Worm (Caenorhabditis elegans): ENCODE data around the gene top-2.

Gene top-2

DNA sequence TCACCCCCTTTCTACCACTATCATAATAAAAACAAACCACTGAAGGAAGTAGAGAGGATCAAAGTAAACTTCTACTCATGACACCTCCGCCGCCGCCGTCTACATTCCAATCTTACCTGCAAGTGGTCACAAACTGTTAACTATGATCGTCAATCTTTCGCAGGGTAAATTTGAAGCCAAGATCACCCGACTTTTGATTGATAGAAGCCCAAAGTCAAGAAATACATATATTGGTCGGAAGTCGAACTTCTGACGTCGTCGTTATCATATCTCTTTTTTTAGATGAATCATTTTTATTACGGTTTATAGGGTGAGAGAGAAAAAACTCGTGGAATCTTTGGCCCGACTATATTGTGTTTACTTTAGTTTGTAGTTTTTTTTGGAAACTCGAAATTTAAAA is 36.6 kb upstream of the top-2 start:
- TF ChIP-seq unc-130 (GFP tag; optimal IDR thresholded peaks at IDR 0.05), result no peak
- TF ChIP-seq tbx-9 (tag; optimal IDR thresholded peaks at IDR 0.05; ENCODE audit: borderline replicate concordance), result no peak
- peak; percentile 64 for TF ChIP-seq somi-1 (GFP tag; optimal IDR thresholded peaks at IDR 0.05)
- peak; percentile 13 for TF ChIP-seq die-1 (tag; optimal IDR thresholded peaks at IDR 0.05)
- peak; percentile 43 for TF ChIP-seq ztf-26 (tag; optimal IDR thresholded peaks at IDR 0.05)
- TF ChIP-seq C06A6.2 (GFP tag; conservative IDR thresholded peaks at IDR 0.05), result 0 out of 2 replicates have a peak, but pooled peaks have one; percentile 13
- TF ChIP-seq nhr-80 (tag; optimal IDR thresholded peaks at IDR 0.05), result no peak
- no peak for TF ChIP-seq pbrm-1 (GFP tag; IDR thresholded peaks at IDR 0.05)
- TF ChIP-seq lin-40 (tag; optimal IDR thresholded peaks at IDR 0.05), result peak; percentile 36
- 0 out of 2 replicates have a peak, but pooled peaks have one; percentile 49 for TF ChIP-seq K11D2.4 (GFP tag; IDR thresholded peaks at IDR 0.05)

DNA sequence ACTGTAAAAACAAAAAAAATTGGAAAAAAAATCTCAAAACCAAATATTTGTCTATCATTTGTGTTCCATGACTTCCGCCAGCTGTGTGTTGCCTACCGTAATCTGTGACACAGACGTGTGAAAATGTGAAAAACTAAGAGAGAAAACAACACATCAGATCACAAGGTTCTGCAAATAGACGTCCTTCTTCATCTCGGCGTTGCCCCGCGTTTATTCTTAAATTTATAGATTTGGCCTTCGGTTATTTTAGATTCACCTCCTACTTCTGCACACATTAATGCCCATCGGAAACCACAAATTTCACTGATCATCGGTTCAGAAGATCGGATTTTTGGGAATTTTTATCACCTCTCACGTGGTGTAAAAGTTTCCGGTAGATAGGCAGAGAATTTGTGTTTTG is 35.8 kb upstream of the top-2 start:
- TF ChIP-seq ztf-6 (GFP tag; IDR thresholded peaks at IDR 0.05) (no peak), B0261.1 (tag; optimal IDR thresholded peaks at IDR 0.05) (no peak), sptf-2 (GFP tag; optimal IDR thresholded peaks at IDR 0.05) (no peak), unc-62 (GFP tag; optimal IDR thresholded peaks at IDR 0.05) (no peak), mel-28 (tag; optimal IDR thresholded peaks at IDR 0.05; ENCODE audit: borderline replicate concordance) (no peak), unc-130 (GFP tag; optimal IDR thresholded peaks at IDR 0.05) (no peak), sea-2 (GFP tag; IDR thresholded peaks at IDR 0.05) (no peak), athp-1 (tag; optimal IDR thresholded peaks at IDR 0.05) (no peak), akir-1 (GFP tag; optimal IDR thresholded peaks at IDR 0.05) (no peak), ceh-27 (GFP tag; optimal IDR thresholded peaks at IDR 0.05) (no peak), lin-54 (GFP tag; optimal IDR thresholded peaks at IDR 0.05) (no peak), nfya-1 (tag; optimal IDR thresholded peaks at IDR 0.05; ENCODE audit: borderline replicate concordance, insufficient read depth) (no peak), fkh-3 (tag; optimal IDR thresholded peaks at IDR 0.05) (no peak), hlh-26 (GFP tag; conservative IDR thresholded peaks at IDR 0.05) (no peak), hsf-1 (GFP tag; IDR thresholded peaks at IDR 0.05) (no peak), xnd-1 (tag; optimal IDR thresholded peaks at IDR 0.05) (no peak), egl-18 (GFP tag; IDR thresholded peaks at IDR 0.05) (no peak), ccch-3 (GFP tag; optimal IDR thresholded peaks at IDR 0.05) (no peak)

DNA sequence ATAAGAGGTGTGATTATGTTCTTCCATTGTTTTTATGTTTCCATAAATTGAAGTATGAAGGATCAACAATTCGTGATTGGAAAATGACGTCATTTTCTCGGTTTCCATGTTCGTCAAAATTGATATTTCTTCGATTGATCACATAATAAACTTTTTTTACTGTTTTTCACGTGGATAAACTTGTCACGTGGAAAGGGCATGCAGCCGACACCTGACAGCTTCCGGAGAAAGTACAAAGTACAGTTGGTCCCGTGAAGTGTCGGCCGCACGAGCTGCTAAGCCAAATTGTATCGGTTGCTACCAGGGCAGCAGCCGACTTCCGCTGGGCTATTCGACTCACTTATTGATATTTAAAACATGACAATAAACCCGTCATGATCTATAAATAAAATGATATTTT is 33.3 kb upstream of the top-2 start:
- 0 out of 2 replicates have a peak, but pooled peaks have one; percentile 38 for TF ChIP-seq lin-26 (GFP tag; IDR thresholded peaks at IDR 0.05)
- no peak for TF ChIP-seq mxl-1 (tag; optimal IDR thresholded peaks at IDR 0.05)
- no peak for TF ChIP-seq aptf-3 (GFP tag; IDR thresholded peaks at IDR 0.05)
- peak; percentile 61 for TF ChIP-seq ztf-26 (tag; optimal IDR thresholded peaks at IDR 0.05)
- TF ChIP-seq zim-3 (tag; optimal IDR thresholded peaks at IDR 0.05), result no peak
- no peak for TF ChIP-seq snpc-4 (GFP tag; optimal IDR thresholded peaks at IDR 0.05)
- peak; percentile 23 to 87 (median 78) for TF ChIP-seq snpc-4 (tag; optimal IDR thresholded peaks at IDR 0.05)
- TF ChIP-seq F23B12.7 (tag; optimal IDR thresholded peaks at IDR 0.05; ENCODE audit: insufficient read depth), result no peak
- peak; percentile 18 for TF ChIP-seq somi-1 (GFP tag; optimal IDR thresholded peaks at IDR 0.05)
- TF ChIP-seq atf-7 (tag; optimal IDR thresholded peaks at IDR 0.05), result peak; percentile 50

DNA sequence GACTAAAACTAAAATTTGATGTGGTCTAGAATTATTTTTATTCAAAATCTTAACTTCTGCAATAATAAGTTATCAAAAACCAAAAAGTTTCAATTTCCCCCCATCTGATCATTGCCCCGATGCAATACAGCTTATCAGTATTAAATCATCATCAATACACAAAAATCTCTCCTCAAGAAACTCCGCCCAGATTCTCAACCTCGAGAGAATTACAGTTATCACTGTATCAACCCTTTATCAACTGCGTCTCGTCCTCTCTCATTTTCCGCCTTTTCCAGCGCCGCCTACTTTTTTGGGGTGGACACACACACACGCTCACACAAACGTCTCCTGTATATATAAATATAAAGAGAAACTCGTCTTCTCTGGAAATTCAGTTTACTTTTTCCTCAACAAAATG is 32.6 kb upstream of the top-2 start, which contains the start of gene T27D12.1:
TSS of gene T27D12.1 (plus strand) at position 301 of the 400 bp plus-strand sequence.
- TF ChIP-seq tbx-9 (tag; optimal IDR thresholded peaks at IDR 0.05; ENCODE audit: borderline replicate concordance) (no peak), mes-4 (tag; optimal IDR thresholded peaks at IDR 0.05) (no peak), ztf-18 (tag; optimal IDR thresholded peaks at IDR 0.05) (no peak), rec-8 (tag; optimal IDR thresholded peaks at IDR 0.05) (no peak), rpc-1 (optimal IDR thresholded peaks at IDR 0.05) (no peak), rpc-1 (tag; optimal IDR thresholded peaks at IDR 0.05) (no peak), unc-130 (GFP tag; optimal IDR thresholded peaks at IDR 0.05) (no peak), hrde-1 (tag; optimal IDR thresholded peaks at IDR 0.05; ENCODE audit: borderline replicate concordance) (no peak), ztf-6 (GFP tag; IDR thresholded peaks at IDR 0.05) (no peak), nfyb-1 (GFP tag; IDR thresholded peaks at IDR 0.05) (no peak), athp-1 (tag; optimal IDR thresholded peaks at IDR 0.05) (no peak), tlf-1 (GFP tag; optimal IDR thresholded peaks at IDR 0.05) (no peak), ztf-26 (tag; optimal IDR thresholded peaks at IDR 0.05) (no peak)

All from whole organism, young adult.